Worm (Caenorhabditis elegans): Measurements from ENCODE around the gene F31E8.5.
A peak's percentile ranks its signal among the peaks of the same experiment; 100 is the strongest.

F31E8.5 gene

ce11 chrII:6847917-6848379 is 40.9 kb upstream of the F31E8.5 start, which contains the start of gene tbc-6:
Gene tbc-6, plus strand, starts transcription at chrII:6848124.
- peak; percentile 8 for TF ChIP-seq unc-55 (GFP tag; optimal IDR thresholded peaks at IDR 0.05)
- peak; percentile 78 for TF ChIP-seq ama-1 (optimal IDR thresholded peaks at IDR 0.05)
- TF ChIP-seq nfya-1 (tag; optimal IDR thresholded peaks at IDR 0.05), result peak; percentile 2
- TF ChIP-seq odd-2 (tag; optimal IDR thresholded peaks at IDR 0.05), result peak; percentile 5
- TF ChIP-seq unc-86 (tag; optimal IDR thresholded peaks at IDR 0.05), result no peak
- TF ChIP-seq unc-42 (tag; optimal IDR thresholded peaks at IDR 0.05), result peak; percentile 40
- TF ChIP-seq nhr-11 (tag; optimal IDR thresholded peaks at IDR 0.05), result no peak

- peak; percentile 5 for TF ChIP-seq unc-42 (tag; optimal IDR thresholded peaks at IDR 0.05)
- TF ChIP-seq T23F11.4 (GFP tag; optimal IDR thresholded peaks at IDR 0.05), result no peak
- TF ChIP-seq ceh-9 (tag; optimal IDR thresholded peaks at IDR 0.05), result no peak
- no peak for TF ChIP-seq ahr-1 (tag; optimal IDR thresholded peaks at IDR 0.05)
- TF ChIP-seq ref-2 (tag; optimal IDR thresholded peaks at IDR 0.05), result peak; percentile 15
- peak; percentile 29 for TF ChIP-seq tbx-2 (tag; optimal IDR thresholded peaks at IDR 0.05)
- no peak for TF ChIP-seq madf-2 (tag; optimal IDR thresholded peaks at IDR 0.05)
- TF ChIP-seq ceh-6 (GFP tag; optimal IDR thresholded peaks at IDR 0.05), result peak; percentile 50
Observed at ce11 chrII:6846723-6847122, 39.7 kb upstream of the F31E8.5 start.

ce11 chrII:6845006-6845459 is 38.0 kb upstream of the F31E8.5 start:
- TF ChIP-seq elt-4 (tag; optimal IDR thresholded peaks at IDR 0.05) (no peak), hlh-15 (tag; optimal IDR thresholded peaks at IDR 0.05) (no peak), ceh-24 (tag; optimal IDR thresholded peaks at IDR 0.05) (no peak), ceh-22 (tag; optimal IDR thresholded peaks at IDR 0.05) (no peak)

ce11 chrII:6844227-6845005 is 37.4 kb upstream of the F31E8.5 start:
- TF ChIP-seq tbx-7 (tag; optimal IDR thresholded peaks at IDR 0.05) (no peak), pros-1 (tag; optimal IDR thresholded peaks at IDR 0.05) (peak; percentile 43), unc-42 (tag; optimal IDR thresholded peaks at IDR 0.05) (peak; percentile 84), elt-4 (tag; optimal IDR thresholded peaks at IDR 0.05) (no peak), ceh-48 (tag; optimal IDR thresholded peaks at IDR 0.05) (peak; percentile 45), sox-2 (GFP tag; IDR thresholded peaks at IDR 0.05) (peak; percentile 31; the same call in 1 of the 2 replicates)

- no peak for TF ChIP-seq elt-2 (tag; optimal IDR thresholded peaks at IDR 0.05)
- TF ChIP-seq unc-86 (tag; optimal IDR thresholded peaks at IDR 0.05), result no peak
- peak; percentile 30 for TF ChIP-seq tbx-2 (tag; optimal IDR thresholded peaks at IDR 0.05)
- no peak for TF ChIP-seq C08G9.2 (tag; optimal IDR thresholded peaks at IDR 0.05)
- TF ChIP-seq ref-2 (tag; optimal IDR thresholded peaks at IDR 0.05), result peak; percentile 17
- TF ChIP-seq ceh-6 (GFP tag; optimal IDR thresholded peaks at IDR 0.05), result no peak
- TF ChIP-seq che-1 (tag; optimal IDR thresholded peaks at IDR 0.05), result no peak
- peak; percentile 27; the same call in 1 of the 2 replicates for TF ChIP-seq sox-2 (GFP tag; IDR thresholded peaks at IDR 0.05)
- no peak for TF ChIP-seq F13H6.1 (tag; optimal IDR thresholded peaks at IDR 0.05)
Observed at ce11 chrII:6843680-6844079, 36.6 kb upstream of the F31E8.5 start.

DNA sequence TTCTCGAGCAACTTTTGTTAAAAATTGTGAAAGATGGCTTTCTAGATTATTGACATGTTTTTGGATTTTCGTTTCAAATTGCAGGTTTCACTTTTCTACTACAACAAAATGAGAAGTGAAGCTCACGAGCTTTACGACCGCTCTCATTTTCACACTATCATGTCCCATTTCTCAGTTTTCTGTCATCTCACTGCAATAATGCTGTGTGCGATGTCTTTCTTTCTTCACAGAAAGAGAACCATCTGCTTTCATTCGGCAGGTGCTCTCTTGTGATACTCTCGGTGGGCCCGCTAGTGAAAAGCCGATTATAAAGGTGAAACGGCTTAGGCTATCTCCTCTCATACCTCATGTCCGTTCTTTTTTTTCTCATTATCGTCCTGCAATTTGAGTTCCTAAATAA is 36.1 kb upstream of the F31E8.5 start:
- TF ChIP-seq nfya-1 (tag; optimal IDR thresholded peaks at IDR 0.05) (peak; percentile 3), zip-5 (tag; optimal IDR thresholded peaks at IDR 0.05) (no peak)

ce11 chrII:6842651-6843118 is 35.6 kb upstream of the F31E8.5 start:
- TF ChIP-seq elt-4 (tag; optimal IDR thresholded peaks at IDR 0.05) (no peak), dmd-4 (tag; optimal IDR thresholded peaks at IDR 0.05; ENCODE audit: borderline replicate concordance) (no peak), ets-4 (tag; optimal IDR thresholded peaks at IDR 0.05) (no peak), lin-11 (tag; optimal IDR thresholded peaks at IDR 0.05) (no peak), gmeb-2 (tag; optimal IDR thresholded peaks at IDR 0.05) (no peak), hlh-30 (tag; optimal IDR thresholded peaks at IDR 0.05; ENCODE audit: insufficient read depth) (peak; percentile 66), sox-4 (tag; optimal IDR thresholded peaks at IDR 0.05) (no peak), zip-5 (tag; optimal IDR thresholded peaks at IDR 0.05) (no peak), unc-42 (tag; optimal IDR thresholded peaks at IDR 0.05) (no peak), ceh-34 (tag; optimal IDR thresholded peaks at IDR 0.05) (peak; percentile 53), nfya-1 (tag; optimal IDR thresholded peaks at IDR 0.05) (peak; percentile 64), mec-3 (tag; optimal IDR thresholded peaks at IDR 0.05; ENCODE audit: borderline replicate concordance) (no peak), ceh-19 (GFP tag; optimal IDR thresholded peaks at IDR 0.05) (no peak), ceh-31 (tag; optimal IDR thresholded peaks at IDR 0.05) (no peak), ceh-48 (tag; optimal IDR thresholded peaks at IDR 0.05) (peak; percentile 14), ref-2 (tag; optimal IDR thresholded peaks at IDR 0.05) (no peak), pqm-1 (tag; optimal IDR thresholded peaks at IDR 0.05) (peak; percentile 59), madf-2 (tag; optimal IDR thresholded peaks at IDR 0.05) (no peak)
